Worm (Caenorhabditis elegans) whole organism, early embryonic: Measurements from ENCODE around the gene Y32G9A.5.

Experiments used
- B0310.2 ChIP-seq: sonication (generic microtip); optimal IDR thresholded peaks from 2 replicates; lab custom pipeline; 2016; ENCODE audit warnings: mild to moderate bottlenecking, missing genetic modification characterization, missing compliant biosample characterization
- F13C5.2 ChIP-seq: sonication (generic microtip); optimal IDR thresholded peaks from 2 replicates; lab custom pipeline; 2017; ENCODE audit warnings: mild to moderate bottlenecking, missing genetic modification characterization, inconsistent platforms, missing compliant biosample characterization
- aly-1 ChIP-seq: sonication (generic microtip); optimal IDR thresholded peaks from 2 replicates; lab custom pipeline; 2016; ENCODE audit warnings: missing genetic modification characterization, missing compliant biosample characterization
- ama-1 ChIP-seq: fragments of 150-350 bp; optimal IDR thresholded peaks from 2 replicates; lab custom pipeline; 2014
- ceh-13 ChIP-seq: fragments of 200-800 bp; sonication (Bioruptor generic); optimal IDR thresholded peaks from 2 replicates; lab custom pipeline; 2018; ENCODE audit warnings: mild to moderate bottlenecking, missing genetic modification characterization, missing compliant biosample characterization
- ceh-36 ChIP-seq: sonication (generic microtip); optimal IDR thresholded peaks from 2 replicates; lab custom pipeline; 2016; ENCODE audit warnings: missing genetic modification characterization, inconsistent platforms, missing compliant biosample characterization
- ets-7 ChIP-seq: sonication (generic microtip); optimal IDR thresholded peaks from 2 replicates; lab custom pipeline; 2016; ENCODE audit warnings: missing genotype, missing genetic modification characterization, missing compliant biosample characterization
- flt-1 ChIP-seq: fragments of 200-800 bp; sonication (Bioruptor generic); IDR thresholded peaks from 2 replicates; pipeline ENCODE4 v1.3.6; 2022; ENCODE audit warnings: missing genetic modification characterization, missing compliant biosample characterization
- hmbx-1 ChIP-seq: sonication (generic microtip); optimal IDR thresholded peaks from 2 replicates; lab custom pipeline; 2016; ENCODE audit warnings: mild to moderate bottlenecking, missing genetic modification characterization, missing compliant biosample characterization
- hmg-4 ChIP-seq: fragments of 200-800 bp; sonication (Bioruptor generic); optimal IDR thresholded peaks from 2 replicates; lab custom pipeline; 2018; ENCODE audit warnings: mild to moderate bottlenecking, missing genetic modification characterization, missing compliant biosample characterization
- hnd-1 ChIP-seq: sonication (generic microtip); optimal IDR thresholded peaks from 2 replicates; lab custom pipeline; 2016; ENCODE audit warnings: missing genetic modification characterization, missing compliant biosample characterization
- pes-1 ChIP-seq: fragments of 200-800 bp; sonication (Bioruptor generic); IDR thresholded peaks from 2 replicates; pipeline ENCODE4 v1.3.6; 2022; ENCODE audit warnings: missing genetic modification reagents, missing genetic modification characterization, missing compliant biosample characterization
- scrt-1 ChIP-seq: fragments of 200-800 bp; sonication (Bioruptor generic); IDR thresholded peaks from 2 replicates; pipeline ENCODE4 v1.3.6; 2022; ENCODE audit warnings: missing genetic modification characterization, missing compliant biosample characterization
- sea-1 ChIP-seq: fragments of 200-800 bp; sonication (Bioruptor generic); conservative IDR thresholded peaks from 2 replicates; pipeline ENCODE4 v1.3.6; 2022; ENCODE audit warnings: missing genetic modification characterization, missing compliant biosample characterization
- tbx-11 ChIP-seq: fragments of 200-800 bp; sonication (Bioruptor generic); IDR thresholded peaks from 2 replicates; pipeline ENCODE4 v1.3.6; 2022; ENCODE audit warnings: missing genetic modification characterization, missing compliant biosample characterization
- tbx-37 ChIP-seq: fragments of 200-800 bp; sonication (Bioruptor generic); conservative IDR thresholded peaks from 2 replicates; pipeline ENCODE4 v1.3.6; 2022; ENCODE audit warnings: missing genetic modification reagents, missing genetic modification characterization, missing compliant biosample characterization
- tra-4 ChIP-seq: sonication (generic microtip); optimal IDR thresholded peaks from 2 replicates; lab custom pipeline; 2017; ENCODE audit warnings: missing genetic modification characterization, missing compliant biosample characterization

Gene Y32G9A.5

ce11 chrV:1907350-1907749, at the start of gene Y32G9A.5:
Y32G9A.5 (plus strand) TSS chrV:1907650.
- TF ChIP-seq flt-1: no peak
- TF ChIP-seq hmbx-1 (tag; lab: Kevin White, UChicago): no peak
- no peak for TF ChIP-seq ama-1 (lab: Kevin White, UChicago)
- no peak for TF ChIP-seq tra-4 (tag; lab: Kevin White, UChicago)
- TF ChIP-seq B0310.2 (tag; lab: Kevin White, UChicago): no peak
- no peak for TF ChIP-seq sea-1 (GFP tag; lab: Robert Waterston, UW)
- TF ChIP-seq tbx-11 (GFP tag; lab: Robert Waterston, UW): no peak
- TF ChIP-seq F13C5.2: no peak
- no peak for TF ChIP-seq pes-1 (GFP tag; lab: Robert Waterston, UW)
- TF ChIP-seq hmg-4 (GFP tag; lab: Kevin White, UChicago): no peak
- no peak for TF ChIP-seq scrt-1 (GFP tag; lab: Robert Waterston, UW)
- TF ChIP-seq tbx-37: no peak
- TF ChIP-seq hnd-1: no peak
- TF ChIP-seq ceh-13: no peak
- no peak for TF ChIP-seq aly-1 (tag; lab: Kevin White, UChicago)
- TF ChIP-seq ceh-36 (tag; lab: Kevin White, UChicago): no peak
- no peak for TF ChIP-seq ets-7 (tag; lab: Kevin White, UChicago)

ce11 chrV:1857840-1858239, 49.6 kb upstream of the Y32G9A.5 start:
- no peak for TF ChIP-seq tra-4 (tag; lab: Kevin White, UChicago)
- TF ChIP-seq ama-1 (lab: Kevin White, UChicago): no peak
- no peak for TF ChIP-seq flt-1
- no peak for TF ChIP-seq tbx-37
- no peak for TF ChIP-seq pes-1 (GFP tag; lab: Robert Waterston, UW)
- no peak for TF ChIP-seq hmg-4 (GFP tag; lab: Kevin White, UChicago)
- no peak for TF ChIP-seq scrt-1 (GFP tag; lab: Robert Waterston, UW)
- TF ChIP-seq ets-7 (tag; lab: Kevin White, UChicago): no peak
- no peak for TF ChIP-seq ceh-36 (tag; lab: Kevin White, UChicago)

- no peak for TF ChIP-seq B0310.2 (tag; lab: Kevin White, UChicago)
- no peak for TF ChIP-seq ceh-36 (tag; lab: Kevin White, UChicago)
- TF ChIP-seq hmbx-1 (tag; lab: Kevin White, UChicago): no peak
- no peak for TF ChIP-seq ets-7 (tag; lab: Kevin White, UChicago)
- TF ChIP-seq tbx-11 (GFP tag; lab: Robert Waterston, UW): no peak
- TF ChIP-seq scrt-1 (GFP tag; lab: Robert Waterston, UW): no peak
- no peak for TF ChIP-seq hmg-4 (GFP tag; lab: Kevin White, UChicago)
- no peak for TF ChIP-seq hnd-1
- TF ChIP-seq pes-1 (GFP tag; lab: Robert Waterston, UW): no peak
- no peak for TF ChIP-seq ama-1 (lab: Kevin White, UChicago)
- no peak for TF ChIP-seq sea-1 (GFP tag; lab: Robert Waterston, UW)
- no peak for TF ChIP-seq aly-1 (tag; lab: Kevin White, UChicago)
- TF ChIP-seq ceh-13: no peak
- TF ChIP-seq tra-4 (tag; lab: Kevin White, UChicago): no peak
Measured at ce11 chrV:1862954-1863353, 44.5 kb upstream of the Y32G9A.5 start.

DNA sequence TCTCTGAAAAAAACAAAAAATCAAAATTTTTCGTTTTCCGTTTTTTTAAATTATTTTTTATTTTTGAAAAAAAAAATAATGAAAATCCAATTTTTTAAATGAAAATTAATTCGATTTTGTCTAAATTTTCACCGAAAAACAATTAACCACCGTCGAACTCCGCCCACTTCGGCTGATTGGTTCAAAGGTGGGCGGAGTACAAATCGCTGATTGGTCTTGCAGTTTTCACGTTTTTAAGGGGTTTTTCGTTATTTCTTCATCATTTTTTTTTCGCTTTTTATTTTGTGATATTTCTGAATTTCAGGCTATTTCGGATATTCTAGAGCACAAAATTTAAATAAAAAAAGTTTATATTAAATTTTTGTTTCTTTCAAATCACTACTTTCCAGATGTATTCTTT, 42.5 kb upstream of the Y32G9A.5 start:
- TF ChIP-seq hnd-1 (no peak), ceh-36 (tag; lab: Kevin White, UChicago) (no peak), hmg-4 (GFP tag; lab: Kevin White, UChicago) (no peak), ama-1 (lab: Kevin White, UChicago) (no peak), sea-1 (GFP tag; lab: Robert Waterston, UW) (no peak), B0310.2 (tag; lab: Kevin White, UChicago) (no peak), tbx-37 (no peak), tbx-11 (GFP tag; lab: Robert Waterston, UW) (no peak), aly-1 (tag; lab: Kevin White, UChicago) (no peak), ceh-13 (no peak), flt-1 (no peak), hmbx-1 (tag; lab: Kevin White, UChicago) (no peak)

ce11 chrV:1868025-1868424, 39.4 kb upstream of the Y32G9A.5 start:
- TF ChIP-seq hnd-1 (no peak), F13C5.2 (no peak), ets-7 (tag; lab: Kevin White, UChicago) (no peak), pes-1 (GFP tag; lab: Robert Waterston, UW) (no peak), ceh-36 (tag; lab: Kevin White, UChicago) (no peak), B0310.2 (tag; lab: Kevin White, UChicago) (no peak), flt-1 (no peak), tbx-11 (GFP tag; lab: Robert Waterston, UW) (no peak), tra-4 (tag; lab: Kevin White, UChicago) (no peak), tbx-37 (no peak), ceh-13 (no peak), scrt-1 (GFP tag; lab: Robert Waterston, UW) (no peak), sea-1 (GFP tag; lab: Robert Waterston, UW) (no peak), ama-1 (lab: Kevin White, UChicago) (no peak), hmg-4 (GFP tag; lab: Kevin White, UChicago) (no peak), hmbx-1 (tag; lab: Kevin White, UChicago) (no peak), aly-1 (tag; lab: Kevin White, UChicago) (no peak)

ce11 chrV:1868596-1869263, 38.7 kb upstream of the Y32G9A.5 start, which contains the start of gene knl-3:
knl-3 (plus strand) TSS chrV:1869213.
- TF ChIP-seq flt-1: peak; percentile 51; the same call in 1 of the 2 replicates
- peak; percentile 80 for TF ChIP-seq F13C5.2
- TF ChIP-seq tbx-11 (GFP tag; lab: Robert Waterston, UW): peak; percentile 65; the same call in 1 of the 2 replicates
- TF ChIP-seq ets-7 (tag; lab: Kevin White, UChicago): no peak
- peak; percentile 29 for TF ChIP-seq tra-4 (tag; lab: Kevin White, UChicago)
- no peak for TF ChIP-seq ceh-13
- peak; percentile 51 for TF ChIP-seq hmg-4 (GFP tag; lab: Kevin White, UChicago)
- peak; percentile 32 for TF ChIP-seq hnd-1
- TF ChIP-seq aly-1 (tag; lab: Kevin White, UChicago): no peak
- peak; percentile 11 for TF ChIP-seq hmbx-1 (tag; lab: Kevin White, UChicago)
- TF ChIP-seq ceh-36 (tag; lab: Kevin White, UChicago): peak; percentile 80
- peak; percentile 51; the same call in 1 of the 2 replicates for TF ChIP-seq tbx-37
- TF ChIP-seq sea-1 (GFP tag; lab: Robert Waterston, UW): no peak
- peak; percentile 70; the same call in 1 of the 2 replicates for TF ChIP-seq scrt-1 (GFP tag; lab: Robert Waterston, UW)
- TF ChIP-seq pes-1 (GFP tag; lab: Robert Waterston, UW): peak; percentile 79
